Worm (Caenorhabditis elegans): ENCODE measurements around the gene F56D6.12.
"Not testable (repeated sequence)": the region's sequence is repeated elsewhere in the genome, so short reads cannot be mapped to it uniquely, and the experiment has no call there.

F56D6.12 gene

ce11 chrIV:3906393-3906792 lies 1.5 kb upstream of the F56D6.12 start, which contains the start of gene F56D6.11:
Gene F56D6.11 (minus strand): TSS chrIV:3906493.
- TF ChIP-seq unc-42 (tag; optimal IDR thresholded peaks at IDR 0.05) (no peak), unc-3 (GFP tag; conservative IDR thresholded peaks at IDR 0.05) (no peak), unc-3 (tag; optimal IDR thresholded peaks at IDR 0.05) (no peak), K09A11.1 (tag; optimal IDR thresholded peaks at IDR 0.05; ENCODE audit: insufficient read depth) (no peak), zip-5 (tag; optimal IDR thresholded peaks at IDR 0.05) (no peak), K02D7.2 (tag; optimal IDR thresholded peaks at IDR 0.05) (no peak), hlh-13 (GFP tag; optimal IDR thresholded peaks at IDR 0.05) (no peak), ceh-9 (tag; optimal IDR thresholded peaks at IDR 0.05) (no peak), pha-2 (tag; optimal IDR thresholded peaks at IDR 0.05) (no peak), sdc-2 (tag; optimal IDR thresholded peaks at IDR 0.05) (no peak), ceh-45 (GFP tag; IDR thresholded peaks at IDR 0.05) (no peak), Y22D7AL.16 (tag; optimal IDR thresholded peaks at IDR 0.05) (no peak), ceh-6 (GFP tag; optimal IDR thresholded peaks at IDR 0.05) (no peak), unc-55 (GFP tag; optimal IDR thresholded peaks at IDR 0.05) (no peak), mec-3 (tag; optimal IDR thresholded peaks at IDR 0.05; ENCODE audit: borderline replicate concordance) (no peak), madf-2 (tag; optimal IDR thresholded peaks at IDR 0.05) (no peak)

- TF ChIP-seq lin-11 (tag; optimal IDR thresholded peaks at IDR 0.05) = no peak
Measured at ce11 chrIV:3909114-3909513, 1.2 kb downstream of the F56D6.12 start, which contains the start of gene F56D6.13. Gene F56D6.13 (plus strand): TSS chrIV:3909414.

ce11 chrIV:3911848-3912247 lies 3.9 kb downstream of the F56D6.12 start, which contains the start of gene F56D6.18:
Gene F56D6.18 (minus strand): TSS chrIV:3911948.
- not testable (repeated sequence) for TF ChIP-seq ceh-34, rnt-1, ceh-22 (tag; optimal IDR thresholded peaks at IDR 0.05)

ce11 chrIV:3912598-3912997 lies 4.7 kb downstream of the F56D6.12 start, which contains the start of gene F56D6.20:
Gene F56D6.20 (plus strand): TSS chrIV:3912898.
- TF ChIP-seq ttx-3 (tag; optimal IDR thresholded peaks at IDR 0.05) (no peak), unc-86 (tag; optimal IDR thresholded peaks at IDR 0.05) (no peak), hlh-15 (tag; optimal IDR thresholded peaks at IDR 0.05) (no peak), lim-6 (tag; optimal IDR thresholded peaks at IDR 0.05) (no peak), hlh-6 (tag; optimal IDR thresholded peaks at IDR 0.05) (no peak), tbx-7 (tag; optimal IDR thresholded peaks at IDR 0.05) (no peak)

ce11 chrIV:3914462-3914861 lies 6.5 kb downstream of the F56D6.12 start, which contains the start of gene F56D6.19:
Gene F56D6.19 (plus strand): TSS chrIV:3914762.
- no peak for TF ChIP-seq gmeb-2 (tag; optimal IDR thresholded peaks at IDR 0.05)
- no peak for TF ChIP-seq elt-2 (tag; optimal IDR thresholded peaks at IDR 0.05)
- TF ChIP-seq ceh-31 (tag; optimal IDR thresholded peaks at IDR 0.05) = no peak
- no peak for TF ChIP-seq unc-86 (tag; optimal IDR thresholded peaks at IDR 0.05)
- no peak for TF ChIP-seq Y22D7AL.16 (tag; optimal IDR thresholded peaks at IDR 0.05)
- TF ChIP-seq dve-1 (tag; optimal IDR thresholded peaks at IDR 0.05) = no peak
- TF ChIP-seq zip-5 (tag; optimal IDR thresholded peaks at IDR 0.05) = no peak
- TF ChIP-seq ceh-2 (tag; optimal IDR thresholded peaks at IDR 0.05) = no peak

- no peak for TF ChIP-seq dmd-4 (tag; optimal IDR thresholded peaks at IDR 0.05; ENCODE audit: borderline replicate concordance)
- TF ChIP-seq lin-11 (tag; optimal IDR thresholded peaks at IDR 0.05) = no peak
- no peak for TF ChIP-seq ets-4 (tag; optimal IDR thresholded peaks at IDR 0.05)
- TF ChIP-seq npax-4 (tag; optimal IDR thresholded peaks at IDR 0.05) = no peak
- no peak for TF ChIP-seq syd-9 (tag; optimal IDR thresholded peaks at IDR 0.05)
- TF ChIP-seq tbx-7 (tag; optimal IDR thresholded peaks at IDR 0.05) = no peak
- TF ChIP-seq odd-2 (tag; optimal IDR thresholded peaks at IDR 0.05) = no peak
- no peak for TF ChIP-seq nhr-11 (tag; optimal IDR thresholded peaks at IDR 0.05)
- TF ChIP-seq hlh-6 (tag; optimal IDR thresholded peaks at IDR 0.05) = no peak
- TF ChIP-seq unc-86 (tag; optimal IDR thresholded peaks at IDR 0.05) = no peak
- no peak for TF ChIP-seq ceh-2 (tag; optimal IDR thresholded peaks at IDR 0.05)
- TF ChIP-seq ceh-30 (tag; optimal IDR thresholded peaks at IDR 0.05) = no peak
- TF ChIP-seq ceh-19 (GFP tag; optimal IDR thresholded peaks at IDR 0.05) = no peak
Measured at ce11 chrIV:3915296-3915695, 7.4 kb downstream of the F56D6.12 start, which contains the start of gene srz-20. Gene srz-20 (plus strand): TSS chrIV:3915596.

All from whole organism, late embryonic.